Fruit fly (Drosophila melanogaster) whole organism, embryonic: ENCODE results near the gene CG11655.

Experiments used
- Adf1 ChIP-seq: fragments of 200-800 bp; sonication (Bioruptor generic); IDR thresholded peaks from 2 replicates; pipeline ENCODE4 v1.3.6; 2022; ENCODE audit warnings: missing biosample characterization, missing genetic modification characterization
- BEAF-32 ChIP-seq: fragments of 200-800 bp; sonication (Bioruptor generic); optimal IDR thresholded peaks from 3 replicates; lab custom pipeline; 2017; ENCODE audit warnings: missing biosample characterization, missing genetic modification characterization, mild to moderate bottlenecking, moderate library complexity, missing genetic modification reagents
- Bteb2 ChIP-seq: fragments of 200-800 bp; sonication (Bioruptor generic); optimal IDR thresholded peaks from 2 replicates; lab custom pipeline; 2016; ENCODE audit warnings: missing biosample characterization, missing genetic modification characterization
- CG11696 ChIP-seq: fragments of 200-800 bp; sonication (Bioruptor generic); IDR thresholded peaks from 2 replicates; pipeline ENCODE4 v1.3.6; 2022; ENCODE audit warnings: missing biosample characterization, missing genetic modification characterization
- CG15479 ChIP-seq: fragments of 200-800 bp; sonication (Bioruptor generic); optimal IDR thresholded peaks from 3 replicates; lab custom pipeline; 2019; ENCODE audit warnings: missing biosample characterization, mild to moderate bottlenecking, missing genetic modification characterization, moderate library complexity
- CG16813 ChIP-seq: fragments of 200-800 bp; sonication (Bioruptor generic); IDR thresholded peaks from 3 replicates; pipeline ENCODE4 v1.3.6; 2022; ENCODE audit warnings: missing biosample characterization, missing genetic modification characterization; ENCODE audit not compliant: partially characterized antibody
- CG1832 ChIP-seq: fragments of 200-800 bp; sonication (Bioruptor generic); optimal IDR thresholded peaks from 2 replicates; lab custom pipeline; 2017; ENCODE audit warnings: missing biosample characterization, mild to moderate bottlenecking, missing genetic modification characterization, inconsistent platforms
- CG31388 ChIP-seq: fragments of 200-800 bp; sonication (Bioruptor generic); optimal IDR thresholded peaks from 2 replicates; lab custom pipeline; 2016; ENCODE audit warnings: missing biosample characterization, missing genetic modification characterization
- CG3838 ChIP-seq: fragments of 200-800 bp; sonication (Bioruptor generic); optimal IDR thresholded peaks from 3 replicates; lab custom pipeline; 2016; ENCODE audit warnings: missing biosample characterization, missing genetic modification characterization
- CG4424 ChIP-seq: fragments of 200-800 bp; sonication (Bioruptor generic); optimal IDR thresholded peaks from 3 replicates; lab custom pipeline; 2016; ENCODE audit warnings: missing biosample characterization, missing genetic modification characterization
- CG4820 ChIP-seq: fragments of 200-800 bp; sonication (Bioruptor generic); optimal IDR thresholded peaks from 3 replicates; lab custom pipeline; 2016; ENCODE audit warnings: missing biosample characterization, missing genetic modification characterization
- CG6765 ChIP-seq: fragments of 200-800 bp; sonication (Bioruptor generic); optimal IDR thresholded peaks from 3 replicates; lab custom pipeline; 2017; ENCODE audit warnings: missing biosample characterization, mild to moderate bottlenecking, missing genetic modification characterization
- CG8290 ChIP-seq, 3 experiments: fragments of 200-800 bp; sonication (Bioruptor generic); optimal IDR thresholded peaks; 2 replicates each; lab custom pipeline; 2016 to 2019; ENCODE audit warnings: missing biosample characterization in 3 of 3, missing genetic modification characterization in 3 of 3, mild to moderate bottlenecking in 2 of 3, moderate library complexity in 1 of 3
- CG8478 ChIP-seq: fragments of >200 bp; optimal IDR thresholded peaks from 2 replicates; lab custom pipeline; 2018
- CG9797 ChIP-seq: fragments of 200-800 bp; sonication (Bioruptor generic); optimal IDR thresholded peaks from 3 replicates; lab custom pipeline; 2018; ENCODE audit warnings: missing biosample characterization, mild to moderate bottlenecking, missing genetic modification characterization
- Dref ChIP-seq: fragments of 200-800 bp; sonication (Bioruptor generic); IDR thresholded peaks from 2 replicates; pipeline ENCODE4 v1.3.6; 2022; ENCODE audit warnings: missing biosample characterization, missing genetic modification characterization
- Hr51 ChIP-seq, 2 experiments: fragments of 200-800 bp; sonication (Bioruptor generic); optimal IDR thresholded peaks; 2 replicates in 1 of 2; 3 replicates in 1 of 2; lab custom pipeline; 2016 to 2018; ENCODE audit warnings: missing biosample characterization in 2 of 2, missing genetic modification characterization in 2 of 2, mild to moderate bottlenecking in 1 of 2, moderate library complexity in 1 of 2
- MTF-1 ChIP-seq: fragments of 200-800 bp; sonication (Bioruptor generic); optimal IDR thresholded peaks from 2 replicates; lab custom pipeline; 2018; ENCODE audit warnings: missing biosample characterization, mild to moderate bottlenecking, missing genetic modification characterization, borderline replicate concordance
- Med ChIP-seq: fragments of 200-800 bp; sonication (Bioruptor generic); peaks from one replicate; lab custom pipeline; 2016; ENCODE audit warnings: missing biosample characterization, missing genetic modification characterization, mild to moderate bottlenecking, inconsistent platforms, moderate library complexity
- Myb ChIP-seq: fragments of 200-800 bp; sonication (Bioruptor generic); optimal IDR thresholded peaks from 2 replicates; lab custom pipeline; 2016; ENCODE audit warnings: missing biosample characterization, missing genetic modification characterization
- Neu2 ChIP-seq: fragments of 200-800 bp; sonication (Bioruptor generic); optimal IDR thresholded peaks from 3 replicates; lab custom pipeline; 2016; ENCODE audit warnings: missing biosample characterization, missing genetic modification characterization, borderline replicate concordance
- Pdp1 ChIP-seq, 2 experiments: fragments of 200-800 bp; sonication (Bioruptor generic); optimal IDR thresholded peaks; 3 replicates each; lab custom pipeline; 2016; ENCODE audit warnings: missing biosample characterization in 2 of 2, missing genetic modification characterization in 2 of 2, mild to moderate bottlenecking in 1 of 2, moderate library complexity in 1 of 2
- Six4 ChIP-seq: fragments of 200-800 bp; sonication (Bioruptor generic); optimal IDR thresholded peaks from 2 replicates; lab custom pipeline; 2016; ENCODE audit warnings: missing biosample characterization, missing genetic modification characterization
- Sry-δ ChIP-seq: fragments of 200-800 bp; sonication (Bioruptor generic); optimal IDR thresholded peaks from 2 replicates; lab custom pipeline; 2016; ENCODE audit warnings: missing biosample characterization, missing genetic modification characterization
- ato ChIP-seq: fragments of 200-800 bp; sonication (Bioruptor generic); IDR thresholded peaks from 2 replicates; pipeline ENCODE4 v1.3.6; 2022; ENCODE audit warnings: missing biosample characterization, missing genetic modification characterization; ENCODE audit not compliant: partially characterized antibody
- bbx ChIP-seq: fragments of 200-800 bp; sonication (Bioruptor generic); IDR thresholded peaks from 2 replicates; pipeline ENCODE4 v1.3.6; 2022; ENCODE audit warnings: missing biosample characterization, missing genetic modification characterization; ENCODE audit not compliant: partially characterized antibody
- cg ChIP-seq: fragments of 200-800 bp; sonication (Bioruptor generic); optimal IDR thresholded peaks from 3 replicates; lab custom pipeline; 2019; ENCODE audit warnings: missing biosample characterization, mild to moderate bottlenecking, missing genetic modification characterization, moderate library complexity
- crc ChIP-seq: fragments of 200-800 bp; sonication (Bioruptor generic); optimal IDR thresholded peaks from 2 replicates; lab custom pipeline; 2016; ENCODE audit warnings: missing biosample characterization, missing genetic modification characterization
- eyg ChIP-seq: fragments of 200-800 bp; sonication (Bioruptor generic); optimal IDR thresholded peaks from 3 replicates; lab custom pipeline; 2016; ENCODE audit warnings: missing biosample characterization, missing genetic modification characterization
- gce ChIP-seq: fragments of 200-800 bp; sonication (Bioruptor generic); IDR thresholded peaks from 3 replicates; pipeline ENCODE4 v1.3.6; 2022; ENCODE audit warnings: missing biosample characterization, missing genetic modification characterization
- gcm ChIP-seq: fragments of 200-800 bp; sonication (Bioruptor generic); optimal IDR thresholded peaks from 2 replicates; lab custom pipeline; 2019; ENCODE audit warnings: missing biosample characterization, mild to moderate bottlenecking, missing genetic modification characterization, moderate library complexity
- hb ChIP-seq: fragments of 200-800 bp; sonication (Bioruptor generic); IDR thresholded peaks from 3 replicates; pipeline ENCODE4 v1.3.6; 2022; ENCODE audit warnings: missing biosample characterization, missing genetic modification characterization; ENCODE audit not compliant: partially characterized antibody
- jumu ChIP-seq: fragments of 200-800 bp; sonication (Bioruptor generic); optimal IDR thresholded peaks from 3 replicates; lab custom pipeline; 2016; ENCODE audit warnings: missing biosample characterization, missing genetic modification characterization
- klu ChIP-seq: fragments of 200-800 bp; sonication (Bioruptor generic); IDR thresholded peaks from 2 replicates; pipeline ENCODE4 v1.3.6; 2022; ENCODE audit warnings: missing biosample characterization, missing genetic modification characterization
- lola ChIP-seq, 3 experiments: fragments of >200 bp in 2 of 3; fragments of 200-800 bp in 1 of 3; sonication (Bioruptor generic) in 1 of 3; optimal IDR thresholded peaks; 2 replicates each; lab custom pipeline; 2017 to 2019; ENCODE audit warnings: missing biosample characterization in 3 of 3, missing genetic modification characterization in 3 of 3, mild to moderate bottlenecking in 1 of 3, moderate library complexity in 1 of 3
- nom ChIP-seq: fragments of 200-800 bp; sonication (Bioruptor generic); optimal IDR thresholded peaks from 2 replicates; lab custom pipeline; 2017; ENCODE audit warnings: missing biosample characterization, missing genetic modification characterization, mild to moderate bottlenecking, moderate library complexity, missing genetic modification reagents
- oc ChIP-seq: fragments of 200-800 bp; sonication (Bioruptor generic); optimal IDR thresholded peaks from 2 replicates; lab custom pipeline; 2018; ENCODE audit warnings: missing biosample characterization, mild to moderate bottlenecking, missing genetic modification characterization, moderate library complexity
- pfk ChIP-seq: fragments of 200-800 bp; sonication (Bioruptor generic); optimal IDR thresholded peaks from 2 replicates; lab custom pipeline; 2018; ENCODE audit warnings: missing biosample characterization, mild to moderate bottlenecking, missing genetic modification characterization, moderate library complexity
- pita ChIP-seq: fragments of 200-800 bp; sonication (Bioruptor generic); optimal IDR thresholded peaks from 2 replicates; lab custom pipeline; 2017; ENCODE audit warnings: missing biosample characterization, mild to moderate bottlenecking, missing genetic modification characterization
- sd ChIP-seq: fragments of 200-800 bp; sonication (Bioruptor generic); optimal IDR thresholded peaks from 3 replicates; lab custom pipeline; 2018; ENCODE audit warnings: missing biosample characterization, mild to moderate bottlenecking, missing genetic modification characterization, moderate library complexity
- shn ChIP-seq: fragments of 200-800 bp; sonication (Bioruptor generic); optimal IDR thresholded peaks from 3 replicates; lab custom pipeline; 2016; ENCODE audit warnings: missing biosample characterization, missing genetic modification characterization
- sqz ChIP-seq: fragments of 200-800 bp; sonication (Bioruptor generic); optimal IDR thresholded peaks from 3 replicates; lab custom pipeline; 2018; ENCODE audit warnings: missing biosample characterization, mild to moderate bottlenecking, missing genetic modification characterization
- stwl ChIP-seq: fragments of 200-800 bp; sonication (Bioruptor generic); optimal IDR thresholded peaks from 3 replicates; lab custom pipeline; 2018; ENCODE audit warnings: missing biosample characterization, mild to moderate bottlenecking, missing genetic modification characterization, moderate library complexity
- twi ChIP-seq: fragments of 200-800 bp; optimal IDR thresholded peaks from 2 replicates; lab custom pipeline; 2019; ENCODE audit warnings: missing biosample characterization, mild to moderate bottlenecking, missing genetic modification characterization, moderate library complexity
- vnd ChIP-seq: fragments of 200-800 bp; sonication (Bioruptor generic); IDR thresholded peaks from 3 replicates; pipeline ENCODE4 v1.3.6; 2022; ENCODE audit warnings: missing biosample characterization, missing genetic modification characterization; ENCODE audit not compliant: partially characterized antibody
- wor ChIP-seq: fragments of 200-800 bp; sonication (Bioruptor generic); IDR thresholded peaks from 2 replicates; pipeline ENCODE4 v1.3.6; 2022; ENCODE audit warnings: missing biosample characterization, missing genetic modification characterization

CG11655 gene

DNA sequence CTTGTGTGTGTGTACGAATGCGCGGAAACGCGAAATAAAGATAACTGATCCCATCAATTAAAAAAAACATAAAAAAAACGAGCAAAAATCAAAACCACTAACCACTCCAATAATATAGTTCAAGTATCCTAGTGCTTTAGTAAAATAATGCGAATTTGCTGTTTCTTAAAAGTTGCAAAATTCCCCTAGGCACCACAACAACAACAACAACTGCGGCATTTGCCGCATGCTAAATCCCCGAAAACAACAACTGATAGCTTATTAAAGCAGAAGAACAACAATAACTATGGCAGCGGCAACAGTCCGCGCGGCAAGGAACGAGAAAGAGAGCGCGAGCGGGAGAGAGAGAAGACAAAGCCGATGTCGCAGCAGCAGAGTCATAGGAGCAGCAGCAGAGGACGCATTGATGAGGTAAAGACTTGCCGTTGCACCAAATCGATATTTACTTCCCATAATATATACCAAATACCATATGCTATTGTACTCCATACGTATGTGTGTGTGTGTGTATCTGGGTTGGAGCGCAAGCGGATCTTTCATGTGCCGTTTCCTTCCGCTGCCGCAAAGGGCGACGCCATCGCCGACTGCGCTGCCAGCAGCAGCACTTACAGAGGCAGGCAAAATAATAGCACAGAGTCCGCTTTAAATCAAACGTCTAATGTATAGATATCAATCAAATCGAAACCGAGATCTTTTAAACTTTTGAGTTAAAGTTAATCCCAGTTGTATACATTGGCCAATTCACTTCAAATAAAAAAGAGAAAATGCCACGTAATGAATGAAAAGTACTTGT lies 29.9 kb downstream of the CG11655 start (continued):
- no peak for TF ChIP-seq CG31388 (GFP tag; lab: Kevin White, UChicago)
- TF ChIP-seq nom (GFP tag; lab: Kevin White, UChicago), result peak; percentile 25
- TF ChIP-seq sd (tag; lab: Kevin White, UChicago), result no peak
- no peak for TF ChIP-seq pita (GFP tag; lab: Kevin White, UChicago)
- no peak for TF ChIP-seq klu (GFP tag; lab: Robert Waterston, UW)
- peak; percentile 61 for TF ChIP-seq CG15479
- TF ChIP-seq CG1832 (GFP tag; lab: Kevin White, UChicago), result peak; percentile 41
- TF ChIP-seq CG11696 (GFP tag; lab: Robert Waterston, UW), result peak; percentile 67; the same call in 1 of the 2 replicates
- TF ChIP-seq eyg (GFP tag; lab: Kevin White, UChicago), result no peak
- no peak for TF ChIP-seq vnd (GFP tag; lab: Robert Waterston, UW)
- no peak for TF ChIP-seq jumu
- no peak for TF ChIP-seq crc (GFP tag; lab: Kevin White, UChicago)
- peak; percentile 85 for TF ChIP-seq Adf1 (GFP tag; lab: Robert Waterston, UW)
- TF ChIP-seq CG9797 (GFP tag; lab: Kevin White, UChicago), result no peak
- TF ChIP-seq, all 482 proteins: peak for 7

DNA sequence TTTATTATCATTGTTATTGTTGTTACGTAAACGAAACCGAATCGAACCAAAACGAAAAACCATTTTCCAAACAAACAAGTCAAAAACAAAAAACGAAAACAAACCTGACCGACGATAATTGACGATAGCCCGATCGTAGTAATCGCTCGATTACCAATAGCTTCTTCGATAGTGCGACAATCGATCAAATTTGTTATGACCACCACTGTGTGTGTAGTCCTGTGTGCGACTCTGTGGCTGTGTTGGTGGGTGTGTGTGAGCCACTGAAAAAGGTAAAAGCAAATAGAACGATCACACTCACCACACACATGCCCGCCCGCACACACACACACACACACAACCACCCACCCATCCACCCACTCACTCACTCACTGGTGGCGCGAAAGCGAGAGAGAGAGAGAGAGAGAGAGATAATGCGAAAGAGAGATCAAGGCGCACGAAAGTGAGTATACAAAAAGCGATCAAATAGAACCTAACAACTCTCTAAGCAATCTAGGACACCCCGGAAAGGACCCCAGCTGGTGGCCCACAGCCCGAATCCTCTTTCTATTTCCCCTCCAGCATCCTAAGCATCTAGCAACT lies 31.3 kb downstream of the CG11655 start:
- peak; percentile 71 for TF ChIP-seq CG16813 (GFP tag; lab: Robert Waterston, UW)
- TF ChIP-seq Myb (GFP tag; lab: Kevin White, UChicago), result no peak
- no peak for TF ChIP-seq CG3838 (GFP tag; lab: Kevin White, UChicago)
- no peak for TF ChIP-seq CG6765 (GFP tag; lab: Kevin White, UChicago)
- no peak for TF ChIP-seq gce
- no peak for TF ChIP-seq MTF-1
- no peak for TF ChIP-seq gcm (GFP tag; lab: Kevin White, UChicago)
- TF ChIP-seq CG4820 (GFP tag; lab: Kevin White, UChicago), result no peak
- no peak for TF ChIP-seq twi
- TF ChIP-seq Med (GFP tag; lab: Kevin White, UChicago), result peak; percentile 9
- TF ChIP-seq BEAF-32, result peak; percentile 40
- TF ChIP-seq stwl, result peak; percentile 56
- TF ChIP-seq lola (GFP tag; optimal IDR thresholded peaks at IDR 0.05; lab: Kevin White, UChicago), result no peak
- peak in 1 of 2 experiments; percentile 29 for TF ChIP-seq Pdp1 (GFP tag; optimal IDR thresholded peaks at IDR 0.05; lab: Kevin White, UChicago)
- TF ChIP-seq hb, result peak; percentile 64; the same call in 1 of the 3 replicates
- no peak for TF ChIP-seq wor
- TF ChIP-seq CG8290 (GFP tag; optimal IDR thresholded peaks at IDR 0.05; lab: Kevin White, UChicago), result peak; percentile 38
- TF ChIP-seq CG8290 (tag; optimal IDR thresholded peaks at IDR 0.05; lab: Kevin White, UChicago), result peak; percentile 20 to 46
- TF ChIP-seq CG4424, result no peak
- no peak for TF ChIP-seq oc (tag; lab: Kevin White, UChicago)
- TF ChIP-seq pfk (GFP tag; lab: Kevin White, UChicago), result no peak
- TF ChIP-seq Dref, result peak; percentile 65
- TF ChIP-seq CG8478 (lab: Kevin White, UChicago), result no peak
- no peak for TF ChIP-seq Six4 (GFP tag; lab: Kevin White, UChicago)
- peak; percentile 98 for TF ChIP-seq Neu2 (GFP tag; lab: Kevin White, UChicago)
- TF ChIP-seq Sry-δ (GFP tag; lab: Kevin White, UChicago), result peak; percentile 53
- peak; percentile 80 for TF ChIP-seq cg (GFP tag; lab: Kevin White, UChicago)
- TF ChIP-seq Hr51 (GFP tag; optimal IDR thresholded peaks at IDR 0.05; lab: Kevin White, UChicago), result no peak
- no peak for TF ChIP-seq Bteb2 (GFP tag; lab: Kevin White, UChicago)
- TF ChIP-seq ato (GFP tag; lab: Robert Waterston, UW), result peak; percentile 60; the same call in 1 of the 2 replicates
- TF ChIP-seq shn (GFP tag; lab: Kevin White, UChicago), result no peak
- TF ChIP-seq bbx (GFP tag; lab: Robert Waterston, UW), result peak; percentile 76
- no peak for TF ChIP-seq sqz (GFP tag; lab: Kevin White, UChicago)
